Fruit fly (Drosophila melanogaster) whole organism, larva: ENCODE measurements around the gene hdly.

Experiments
- noc ChIP-seq: fragments of 200-800 bp; sonication (Bioruptor generic); optimal IDR thresholded peaks from 3 replicates; lab custom pipeline; 2019; ENCODE audit warnings: missing biosample characterization, mild to moderate bottlenecking, missing genetic modification characterization, moderate library complexity

hdly gene

dm6 chr3R:20914103-20914502, at the start of gene hdly:
Gene hdly (plus strand): TSS chr3R:20914296.
- TF ChIP-seq noc (tag; lab: Kevin White, UChicago), result peak; percentile 70

dm6 chr3R:20866204-20866603, 47.9 kb upstream of the hdly start, which contains the start of gene KaiR1D:
Gene KaiR1D (minus strand): TSS chr3R:20866231.
- TF ChIP-seq noc (tag; lab: Kevin White, UChicago), result no peak

- no peak for TF ChIP-seq noc (tag; lab: Kevin White, UChicago)
These were observed 43.4 kb upstream of the hdly start, which contains the start of gene TotA for dm6 chr3R:20870736-20871135. Gene TotA (plus strand): TSS chr3R:20871036.

- no peak for TF ChIP-seq noc (tag; lab: Kevin White, UChicago)
These were observed 41.4 kb upstream of the hdly start, which contains the start of gene TotC for dm6 chr3R:20872688-20873087. Gene TotC (plus strand): TSS chr3R:20872988.

dm6 chr3R:20873638-20874037, 40.5 kb upstream of the hdly start, which contains the start of gene TotB:
Gene TotB (plus strand): TSS chr3R:20873938.
- no peak for TF ChIP-seq noc (tag; lab: Kevin White, UChicago)

dm6 chr3R:20876680-20877079, 37.4 kb upstream of the hdly start:
- TF ChIP-seq noc (tag; lab: Kevin White, UChicago), result no peak

dm6 chr3R:20877436-20877835, 36.7 kb upstream of the hdly start, which contains the start of gene TotZ:
Gene TotZ (plus strand): TSS chr3R:20877736.
- TF ChIP-seq noc (tag; lab: Kevin White, UChicago), result no peak

- TF ChIP-seq noc (tag; lab: Kevin White, UChicago), result no peak
These were observed 23.6 kb upstream of the hdly start for dm6 chr3R:20890505-20890904.

dm6 chr3R:20890920-20891319, 23.2 kb upstream of the hdly start:
- no peak for TF ChIP-seq noc (tag; lab: Kevin White, UChicago)

dm6 chr3R:20891495-20891894, 22.6 kb upstream of the hdly start:
- TF ChIP-seq noc (tag; lab: Kevin White, UChicago), result no peak

- no peak for TF ChIP-seq noc (tag; lab: Kevin White, UChicago)
These were observed 17.0 kb upstream of the hdly start, which contains the start of gene Ktl for dm6 chr3R:20897128-20897527. Gene Ktl (minus strand): TSS chr3R:20897320.

- TF ChIP-seq noc (tag; lab: Kevin White, UChicago), result no peak
These were observed 12.4 kb upstream of the hdly start, which contains the start of gene Grik for dm6 chr3R:20901656-20902055. Gene Grik (plus strand): TSS chr3R:20901956.

- no peak for TF ChIP-seq noc (tag; lab: Kevin White, UChicago)
These were observed 8.7 kb upstream of the hdly start, which contains the start of gene TotX for dm6 chr3R:20905418-20905817. Gene TotX (minus strand): TSS chr3R:20905518.

dm6 chr3R:20908641-20909040, 5.5 kb upstream of the hdly start:
- TF ChIP-seq noc (tag; lab: Kevin White, UChicago), result no peak

dm6 chr3R:20912725-20913124, 1.4 kb upstream of the hdly start:
- no peak for TF ChIP-seq noc (tag; lab: Kevin White, UChicago)

dm6 chr3R:20915828-20916227, 1.7 kb downstream of the hdly start:
- TF ChIP-seq noc (tag; lab: Kevin White, UChicago), result peak; percentile 34

dm6 chr3R:20945463-20945862, 31.4 kb downstream of the hdly start, which contains the start of gene CG31191:
Gene CG31191 (minus strand): TSS chr3R:20945530.
- no peak for TF ChIP-seq noc (tag; lab: Kevin White, UChicago)
